Worm (Caenorhabditis elegans): ENCODE measurements around the gene C25H3.15.

DNA sequence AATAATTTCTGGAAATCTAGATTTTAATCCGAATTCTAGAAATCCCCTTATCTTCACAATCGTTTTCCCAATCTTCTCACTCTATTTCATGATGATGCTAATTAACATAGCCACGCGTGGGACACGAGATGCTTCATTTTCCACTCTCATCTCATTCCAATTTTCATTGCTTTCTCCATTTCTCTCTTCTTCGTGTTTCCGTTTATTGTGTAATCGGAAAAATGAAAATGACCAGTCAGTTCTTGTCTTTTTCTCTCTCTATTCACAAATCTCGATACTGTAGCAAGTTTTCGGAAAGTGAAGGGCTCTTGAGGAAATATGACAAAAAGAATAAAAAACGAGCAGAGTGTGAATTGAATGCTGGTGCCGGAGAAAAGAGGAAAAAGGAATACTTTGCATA lies 39.4 kb downstream of the C25H3.15 start:
- TF ChIP-seq mep-1 (tag; optimal IDR thresholded peaks at IDR 0.05): no peak
- TF ChIP-seq blmp-1 (tag; optimal IDR thresholded peaks at IDR 0.05): no peak
